Worm (Caenorhabditis elegans) whole organism, young adult: ENCODE data around the gene flp-4.

Experiments
- F23B12.7 ChIP-seq: sonication (generic microtip); optimal IDR thresholded peaks from 2 replicates; lab custom pipeline; 2017; ENCODE audit warnings: missing genetic modification characterization, mild to moderate bottlenecking, missing compliant biosample characterization, antibody characterized with exemption, moderate library complexity; ENCODE audit not compliant: insufficient read depth
- F52B5.7 ChIP-seq: sonication (generic microtip); optimal IDR thresholded peaks from 2 replicates; lab custom pipeline; 2016; ENCODE audit warnings: mild to moderate bottlenecking, missing genetic modification characterization, missing compliant biosample characterization
- K11D2.4 ChIP-seq: fragments of 200-800 bp; sonication (Bioruptor generic); IDR thresholded peaks from 2 replicates; pipeline ENCODE4 v1.3.6; 2022; ENCODE audit warnings: missing genetic modification reagents, missing genetic modification characterization, missing compliant biosample characterization
- T07F8.4 ChIP-seq: sonication (generic microtip); optimal IDR thresholded peaks from 2 replicates; lab custom pipeline; 2016; ENCODE audit warnings: mild to moderate bottlenecking, missing genetic modification characterization, moderate library complexity, missing compliant biosample characterization
- Y53F4B.3 ChIP-seq: fragments of 200-800 bp; sonication (Bioruptor generic); IDR thresholded peaks from 2 replicates; pipeline ENCODE4 v1.3.6; 2022; ENCODE audit warnings: missing genetic modification reagents, missing genetic modification characterization, missing compliant biosample characterization
- Y79H2A.3 ChIP-seq: fragments of 200-800 bp; sonication (Bioruptor generic); conservative IDR thresholded peaks from 2 replicates; pipeline ENCODE4 v1.3.6; 2022; ENCODE audit warnings: missing genetic modification reagents, missing genetic modification characterization, missing compliant biosample characterization
- ZK185.1 ChIP-seq: sonication (generic microtip); optimal IDR thresholded peaks from 2 replicates; lab custom pipeline; 2016; ENCODE audit warnings: mild to moderate bottlenecking, missing genetic modification characterization, missing compliant biosample characterization; ENCODE audit not compliant: poor library complexity, severe bottlenecking
- ama-1 ChIP-seq, 3 experiments: fragments of 150-350 bp in 1 of 3; sonication (generic microtip) in 2 of 3; optimal IDR thresholded peaks; 2 replicates each; lab custom pipeline; 2014 to 2018; ENCODE audit warnings: missing biosample characterization in 2 of 3, missing genetic modification characterization in 2 of 3, missing genetic modification reagents in 2 of 3
- attf-3 ChIP-seq: fragments of 200-800 bp; sonication (Bioruptor generic); conservative IDR thresholded peaks from 2 replicates; pipeline ENCODE4 v1.3.6; 2022; ENCODE audit warnings: missing genetic modification reagents, missing genetic modification characterization, missing compliant biosample characterization
- ceh-40 ChIP-seq: fragments of 200-800 bp; sonication (Bioruptor generic); IDR thresholded peaks from 2 replicates; pipeline ENCODE4 v1.3.6; 2022; ENCODE audit warnings: missing genetic modification characterization, missing compliant biosample characterization
- ceh-79 ChIP-seq: sonication (generic microtip); optimal IDR thresholded peaks from 2 replicates; lab custom pipeline; 2017; ENCODE audit warnings: mild to moderate bottlenecking, missing genetic modification characterization, missing compliant biosample characterization
- chd-7 ChIP-seq: sonication (generic microtip); optimal IDR thresholded peaks from 2 replicates; lab custom pipeline; 2016; ENCODE audit warnings: mild to moderate bottlenecking, missing genetic modification characterization, moderate library complexity, missing compliant biosample characterization
- egl-44 ChIP-seq: fragments of 200-800 bp; sonication (Bioruptor generic); IDR thresholded peaks from 2 replicates; pipeline ENCODE4 v1.3.6; 2022; ENCODE audit warnings: missing genetic modification reagents, missing genetic modification characterization, missing compliant biosample characterization
- egrh-3 ChIP-seq: fragments of 200-800 bp; sonication (Bioruptor generic); IDR thresholded peaks from 2 replicates; pipeline ENCODE4 v1.3.6; 2022; ENCODE audit warnings: missing genetic modification reagents, missing genetic modification characterization, missing compliant biosample characterization
- ets-4 ChIP-seq: fragments of 200-800 bp; sonication (Bioruptor generic); optimal IDR thresholded peaks from 2 replicates; lab custom pipeline; 2018; ENCODE audit warnings: mild to moderate bottlenecking, missing genetic modification characterization, missing compliant biosample characterization
- hmg-1.2 ChIP-seq: fragments of 200-800 bp; sonication (Bioruptor generic); IDR thresholded peaks from 2 replicates; pipeline ENCODE4 v1.3.6; 2022; ENCODE audit warnings: missing genetic modification reagents, missing genetic modification characterization, missing compliant biosample characterization
- hmg-20 ChIP-seq: fragments of 200-800 bp; sonication (Bioruptor generic); IDR thresholded peaks from 2 replicates; pipeline ENCODE4 v1.3.6; 2022; ENCODE audit warnings: missing genetic modification reagents, missing genetic modification characterization, missing compliant biosample characterization
- hsf-1 ChIP-seq: fragments of 200-800 bp; sonication (Bioruptor generic); IDR thresholded peaks from 2 replicates; pipeline ENCODE4 v1.3.6; 2022; ENCODE audit warnings: missing genetic modification reagents, missing genetic modification characterization, missing compliant biosample characterization
- lin-35 ChIP-seq, 3 experiments: fragments of 150-350 bp in 2 of 3; sonication (generic microtip) in 1 of 3; optimal IDR thresholded peaks; 2 replicates each; lab custom pipeline; 2014 to 2018; ENCODE audit warnings: missing biosample characterization in 3 of 3, missing genetic modification characterization in 3 of 3, missing genetic modification reagents in 3 of 3
- madf-3 ChIP-seq: fragments of 200-800 bp; sonication (Bioruptor generic); IDR thresholded peaks from 2 replicates; pipeline ENCODE4 v1.3.6; 2022; ENCODE audit warnings: missing genetic modification reagents, missing genetic modification characterization, missing compliant biosample characterization
- mes-4 ChIP-seq: sonication (generic microtip); optimal IDR thresholded peaks from 2 replicates; lab custom pipeline; 2016; ENCODE audit warnings: missing genotype, missing genetic modification characterization, missing compliant biosample characterization
- nfya-1 ChIP-seq: sonication (generic microtip); optimal IDR thresholded peaks from 2 replicates; lab custom pipeline; 2017; ENCODE audit warnings: antibody characterized with exemption, missing compliant biosample characterization, missing genetic modification characterization, borderline replicate concordance; ENCODE audit not compliant: insufficient read depth
- nfya-2 ChIP-seq: fragments of 200-800 bp; sonication (Bioruptor generic); IDR thresholded peaks from 2 replicates; pipeline ENCODE4 v1.3.6; 2022; ENCODE audit warnings: missing genetic modification reagents, missing genetic modification characterization, missing compliant biosample characterization
- nhr-80 ChIP-seq: sonication (generic microtip); optimal IDR thresholded peaks from 2 replicates; lab custom pipeline; 2016; ENCODE audit warnings: missing genetic modification characterization, missing compliant biosample characterization
- sea-2 ChIP-seq: fragments of 200-800 bp; sonication (Bioruptor generic); IDR thresholded peaks from 2 replicates; pipeline ENCODE4 v1.3.6; 2022; ENCODE audit warnings: missing genetic modification characterization, missing compliant biosample characterization
- snpc-3.4 ChIP-seq: sonication (generic microtip); optimal IDR thresholded peaks from 2 replicates; lab custom pipeline; 2017; ENCODE audit warnings: missing genetic modification characterization, mild to moderate bottlenecking, missing compliant biosample characterization, antibody characterized with exemption, moderate library complexity, missing genotype, missing genetic modification reagents
- snpc-4 ChIP-seq, 5 experiments: fragments of 150-350 bp in 1 of 5; sonication (generic microtip) in 4 of 5; optimal IDR thresholded peaks; 2 replicates each; lab custom pipeline; 2014 to 2018; ENCODE audit warnings: missing genetic modification characterization in 5 of 5, missing biosample characterization in 3 of 5, antibody characterized with exemption in 2 of 5, mild to moderate bottlenecking in 2 of 5, missing compliant biosample characterization in 2 of 5, missing genotype in 2 of 5, moderate library complexity in 2 of 5, missing genetic modification reagents in 1 of 5
- unc-130 ChIP-seq: sonication (generic microtip); optimal IDR thresholded peaks from 2 replicates; lab custom pipeline; 2016; ENCODE audit warnings: missing genetic modification reagents, missing genetic modification characterization, missing compliant biosample characterization
- unc-62 ChIP-seq: fragments of 150-350 bp; optimal IDR thresholded peaks from 2 replicates; lab custom pipeline; 2014; ENCODE audit warnings: missing biosample characterization, missing genetic modification reagents, missing genetic modification characterization

flp-4 gene

DNA sequence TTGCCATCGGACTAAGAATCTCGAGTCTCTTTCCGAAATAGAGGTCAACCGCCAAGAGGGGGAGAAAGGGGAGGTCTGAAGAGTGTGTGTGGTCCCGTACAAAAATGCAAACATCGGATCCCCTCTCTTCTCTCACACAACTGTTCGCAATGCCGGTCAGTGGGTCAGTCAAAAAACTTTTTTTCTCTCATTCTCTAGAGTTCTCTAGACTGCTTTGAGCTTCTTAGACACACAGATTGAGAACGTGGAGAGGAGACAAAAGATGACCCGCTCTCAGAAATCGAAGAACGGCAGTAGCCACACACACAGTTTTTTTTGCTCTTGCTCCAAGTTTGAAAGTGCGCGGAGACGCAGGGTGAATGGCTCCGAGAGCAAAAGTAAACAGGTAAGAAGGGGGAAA, 27.1 kb downstream of the flp-4 start:
- no peak for TF ChIP-seq hmg-1.2 (GFP tag; lab: Robert Waterston, UW)

- TF ChIP-seq egrh-3 (GFP tag; lab: Robert Waterston, UW) (no peak), hsf-1 (GFP tag; lab: Robert Waterston, UW) (0 out of 2 replicates have a peak, but pooled peaks have one; percentile 12)
- TF ChIP-seq, all 124 proteins: peak for 1
These were observed 35.8 kb downstream of the flp-4 start for ce11 chrII:10084482-10084881.

DNA sequence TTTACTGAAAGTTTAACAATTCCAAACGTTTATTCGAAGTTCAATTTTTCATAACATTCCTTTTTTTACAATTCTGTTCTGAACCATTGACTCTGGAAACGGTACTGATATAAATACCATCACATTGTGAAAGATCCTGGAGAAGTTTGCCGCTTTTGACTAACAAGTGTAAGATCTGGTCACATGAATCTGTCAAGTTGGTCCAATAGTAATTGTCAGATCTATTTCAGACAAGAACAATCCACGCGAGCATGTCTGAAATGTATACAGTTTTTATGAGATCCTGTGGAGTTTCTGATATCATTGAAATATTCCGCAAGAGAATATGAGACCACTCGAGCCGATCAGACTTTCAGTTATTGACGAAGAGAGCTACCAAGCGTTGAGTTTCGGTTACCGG, 44.5 kb downstream of the flp-4 start:
- no peak for TF ChIP-seq unc-130 (GFP tag; lab: Kevin White, UChicago)
- TF ChIP-seq madf-3 (GFP tag; lab: Robert Waterston, UW), result no peak
- TF ChIP-seq F23B12.7 (tag; lab: Kevin White, UChicago), result no peak
- TF ChIP-seq lin-35 (GFP tag; optimal IDR thresholded peaks at IDR 0.05; lab: Kevin White, UChicago), result no peak
- no peak for TF ChIP-seq ets-4 (GFP tag; lab: Kevin White, UChicago)
- no peak for TF ChIP-seq snpc-4 (GFP tag; optimal IDR thresholded peaks at IDR 0.05; lab: Kevin White, UChicago)
- no peak for TF ChIP-seq snpc-4 (tag; optimal IDR thresholded peaks at IDR 0.05; lab: Kevin White, UChicago)
- no peak for TF ChIP-seq sea-2 (GFP tag; lab: Robert Waterston, UW)
- no peak for TF ChIP-seq snpc-3.4 (tag; lab: Kevin White, UChicago)
- TF ChIP-seq mes-4 (tag; lab: Kevin White, UChicago), result no peak
- no peak for TF ChIP-seq ZK185.1 (tag; lab: Kevin White, UChicago)
- no peak for TF ChIP-seq egl-44 (GFP tag; lab: Robert Waterston, UW)
- no peak for TF ChIP-seq nfya-1
- TF ChIP-seq ama-1 (optimal IDR thresholded peaks at IDR 0.05; lab: Kevin White, UChicago), result no peak
- no peak for TF ChIP-seq ama-1 (GFP tag; optimal IDR thresholded peaks at IDR 0.05; lab: Kevin White, UChicago)
- no peak for TF ChIP-seq ceh-40 (GFP tag; lab: Robert Waterston, UW)
- TF ChIP-seq hmg-20 (GFP tag; lab: Robert Waterston, UW), result no peak
- TF ChIP-seq ceh-79 (tag; lab: Kevin White, UChicago), result no peak
- TF ChIP-seq Y79H2A.3 (GFP tag; lab: Robert Waterston, UW), result no peak
- no peak for TF ChIP-seq T07F8.4 (tag; lab: Kevin White, UChicago)
- no peak for TF ChIP-seq attf-3 (GFP tag; lab: Robert Waterston, UW)

DNA sequence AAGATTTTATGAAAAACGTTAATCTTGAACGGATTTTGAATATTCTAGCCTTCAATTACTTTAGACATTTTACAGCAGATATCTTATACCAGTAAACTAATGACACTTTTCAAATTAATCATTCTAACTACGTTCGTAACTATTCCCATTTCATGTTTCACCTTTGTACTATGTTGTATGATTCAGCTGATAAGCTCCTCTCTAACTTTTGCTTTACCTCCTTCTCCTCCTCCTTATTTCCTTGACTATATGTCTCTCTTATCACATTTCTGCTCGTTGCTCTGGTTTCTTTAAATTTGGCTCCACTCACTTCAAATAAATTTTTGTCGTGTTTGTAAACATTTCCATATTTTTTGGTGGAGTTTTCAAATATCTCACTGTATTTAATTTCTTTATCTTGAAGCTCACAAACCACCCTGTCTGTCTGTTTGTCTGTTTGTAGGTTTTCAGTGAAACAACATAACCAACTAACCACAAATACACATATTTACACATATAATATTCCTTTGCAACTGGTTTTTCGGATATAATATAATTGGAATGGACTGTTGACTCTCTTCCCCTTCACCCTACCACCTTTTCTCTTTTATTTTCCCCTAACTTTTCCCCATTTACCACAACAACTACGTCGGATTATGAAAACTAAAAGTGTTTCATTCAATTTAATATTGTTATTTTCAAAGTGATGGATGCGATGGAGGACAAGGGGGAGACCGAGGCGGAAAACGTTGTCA, 45.7 kb downstream of the flp-4 start, which contains the start of gene lact-2:
TSS of gene lact-2 (plus strand) at position 684 of the 734 bp plus-strand sequence.
- no peak for TF ChIP-seq ceh-40 (GFP tag; lab: Robert Waterston, UW)
- TF ChIP-seq nhr-80, result peak; percentile 78
- TF ChIP-seq F52B5.7, result no peak
- no peak for TF ChIP-seq K11D2.4 (GFP tag; lab: Robert Waterston, UW)
- no peak for TF ChIP-seq ets-4 (GFP tag; lab: Kevin White, UChicago)
- TF ChIP-seq ceh-79 (tag; lab: Kevin White, UChicago), result no peak
- TF ChIP-seq F23B12.7 (tag; lab: Kevin White, UChicago), result no peak
- no peak for TF ChIP-seq nfya-2 (GFP tag; lab: Robert Waterston, UW)

- no peak for TF ChIP-seq chd-7 (tag; lab: Kevin White, UChicago)
- no peak for TF ChIP-seq Y53F4B.3 (GFP tag; lab: Robert Waterston, UW)
- TF ChIP-seq nhr-80, result peak; percentile 68
- peak; percentile 73 for TF ChIP-seq unc-62
These were observed 46.6 kb downstream of the flp-4 start for ce11 chrII:10095224-10095623.
